Fruit fly (Drosophila melanogaster): ENCODE data around the gene spn-D.

The spn-D gene

DNA sequence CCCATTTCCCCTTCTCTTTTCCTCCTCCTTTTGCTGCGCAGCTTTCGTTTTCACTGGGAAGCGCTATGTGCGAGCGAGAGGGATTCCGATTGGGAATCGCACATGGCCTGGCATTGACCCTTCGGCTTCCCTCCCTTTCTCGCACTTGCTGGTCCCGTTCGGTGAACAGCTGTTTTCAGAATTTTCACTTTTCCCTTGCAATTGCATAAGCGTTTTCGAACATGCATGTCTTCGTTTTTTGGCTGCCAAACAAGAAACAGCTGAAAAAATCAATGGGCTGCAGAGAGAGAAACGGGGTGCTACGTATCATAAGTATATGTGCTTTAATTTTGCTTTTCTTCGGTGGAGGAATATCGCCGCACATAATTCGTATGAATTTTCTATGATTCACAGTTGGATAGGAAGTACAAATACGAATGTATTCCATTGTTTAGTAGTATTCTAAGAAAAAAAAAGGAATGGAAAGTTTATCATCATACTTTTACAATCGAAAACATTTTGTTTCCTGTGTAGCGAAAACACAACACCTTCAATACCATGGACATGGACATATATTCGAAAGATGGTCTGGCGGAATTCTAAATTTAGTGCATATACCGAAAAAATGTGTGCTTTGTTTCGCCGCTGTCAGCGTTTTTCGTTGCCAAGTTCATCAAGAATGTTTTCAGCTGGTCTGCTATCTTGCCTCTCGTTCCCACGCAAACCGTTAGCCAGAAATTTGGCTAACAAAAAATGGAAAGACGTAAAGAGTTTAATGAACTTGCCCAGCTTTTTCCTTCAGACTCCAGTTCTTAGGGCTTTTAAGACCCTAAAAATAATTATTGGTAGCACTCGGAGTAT lies 13.2 kb upstream of the spn-D start (continued):
- no peak for TF ChIP-seq CG14965 (GFP tag; optimal IDR thresholded peaks at IDR 0.05; ENCODE audit: borderline replicate concordance)
- no peak for TF ChIP-seq CG14860 (GFP tag; IDR thresholded peaks at IDR 0.05; ENCODE audit: partially characterized antibody)
- TF ChIP-seq kni (GFP tag; optimal IDR thresholded peaks at IDR 0.05): no peak
- peak; percentile 5 for TF ChIP-seq gcm (GFP tag; optimal IDR thresholded peaks at IDR 0.05)
- no peak for TF ChIP-seq CG3995 (GFP tag; optimal IDR thresholded peaks at IDR 0.05)
- no peak for TF ChIP-seq cas (GFP tag; IDR thresholded peaks at IDR 0.05)
- TF ChIP-seq CG7556 (GFP tag; optimal IDR thresholded peaks at IDR 0.05): peak; percentile 57
- no peak; the same call in 1 of the 2 replicates for TF ChIP-seq CG4730 (GFP tag; IDR thresholded peaks at IDR 0.05)
- TF ChIP-seq onecut (GFP tag; IDR thresholded peaks at IDR 0.05): peak; percentile 90
- no peak for TF ChIP-seq sqz (GFP tag; optimal IDR thresholded peaks at IDR 0.05)
- TF ChIP-seq Elba2 (GFP tag; optimal IDR thresholded peaks at IDR 0.05): peak; percentile 97
- TF ChIP-seq Nf-YC (tag; optimal IDR thresholded peaks at IDR 0.05): peak; percentile 19
- peak; percentile 26 for TF ChIP-seq Fer2 (tag; optimal IDR thresholded peaks at IDR 0.05)
- TF ChIP-seq CG17328 (GFP tag; IDR thresholded peaks at IDR 0.05): no peak
- TF ChIP-seq CG13296 (GFP tag; optimal IDR thresholded peaks at IDR 0.05): peak; percentile 14
- TF ChIP-seq CG10431 (GFP tag; optimal IDR thresholded peaks at IDR 0.05): peak; percentile 22
- TF ChIP-seq CG13287 (GFP tag; IDR thresholded peaks at IDR 0.05; ENCODE audit: partially characterized antibody): no peak
- TF ChIP-seq tgo (GFP tag; IDR thresholded peaks at IDR 0.05): no peak
- TF ChIP-seq caup (GFP tag; optimal IDR thresholded peaks at IDR 0.05; ENCODE audit: severe bottlenecking): peak; percentile 47
- TF ChIP-seq CG1832 (GFP tag; optimal IDR thresholded peaks at IDR 0.05): peak; percentile 61
- TF ChIP-seq Eip74EF (GFP tag; optimal IDR thresholded peaks at IDR 0.05): peak in 1 of 2 experiments; percentile 28
- TF ChIP-seq abd-A (tag; optimal IDR thresholded peaks at IDR 0.05): no peak
- peak; percentile 52 for TF ChIP-seq CG12391 (tag; optimal IDR thresholded peaks at IDR 0.05)
- TF ChIP-seq eve (GFP tag; optimal IDR thresholded peaks at IDR 0.05): no peak
- no peak for TF ChIP-seq knrl (GFP tag; IDR thresholded peaks at IDR 0.05; ENCODE audit: partially characterized antibody)
- TF ChIP-seq z (GFP tag; IDR thresholded peaks at IDR 0.05): no peak
- no peak for TF ChIP-seq Awh (GFP tag; IDR thresholded peaks at IDR 0.05)
- TF ChIP-seq tll (GFP tag; optimal IDR thresholded peaks at IDR 0.05): no peak
- peak; percentile 76 for TF ChIP-seq zfh2 (GFP tag; optimal IDR thresholded peaks at IDR 0.05)
- no peak for TF ChIP-seq fd102C (GFP tag; optimal IDR thresholded peaks at IDR 0.05)
- no peak for TF ChIP-seq CG4707 (GFP tag; optimal IDR thresholded peaks at IDR 0.05)
- TF ChIP-seq Hmr (GFP tag; optimal IDR thresholded peaks at IDR 0.05): peak; percentile 58
- no peak for TF ChIP-seq CG4282 (GFP tag; optimal IDR thresholded peaks at IDR 0.05)
- no peak for TF ChIP-seq CG11085 (GFP tag; IDR thresholded peaks at IDR 0.05)
- TF ChIP-seq esg (GFP tag; conservative IDR thresholded peaks at IDR 0.05): peak; percentile 26; the same call in 1 of the 2 replicates
- no peak for TF ChIP-seq MESR4 (GFP tag; optimal IDR thresholded peaks at IDR 0.05)
- peak; percentile 19 for TF ChIP-seq lilli (GFP tag; optimal IDR thresholded peaks at IDR 0.05)
- TF ChIP-seq ems (GFP tag; optimal IDR thresholded peaks at IDR 0.05): no peak
- peak; percentile 34 for TF ChIP-seq CG12659 (GFP tag; optimal IDR thresholded peaks at IDR 0.05)
- TF ChIP-seq dm (GFP tag; optimal IDR thresholded peaks at IDR 0.05): no peak
- TF ChIP-seq Ets97D (GFP tag; optimal IDR thresholded peaks at IDR 0.05): no peak
- TF ChIP-seq CG4404 (GFP tag; IDR thresholded peaks at IDR 0.05): no peak
- no peak for TF ChIP-seq NC2β (GFP tag; optimal IDR thresholded peaks at IDR 0.05)
- no peak for TF ChIP-seq disco-r (GFP tag; optimal IDR thresholded peaks at IDR 0.05)
- no peak for TF ChIP-seq usp (GFP tag; optimal IDR thresholded peaks at IDR 0.05)
- no peak for TF ChIP-seq trh (GFP tag; optimal IDR thresholded peaks at IDR 0.05)
- no peak for TF ChIP-seq CG17186 (GFP tag; optimal IDR thresholded peaks at IDR 0.05)
- 0 out of 2 replicates have a peak, but pooled peaks have one; percentile 43 for TF ChIP-seq sisA (GFP tag; IDR thresholded peaks at IDR 0.05)

Measured in whole organism, embryonic.